Fruit fly (Drosophila melanogaster) whole organism, embryonic: ENCODE data around the gene CG34126.

Experiments used
- Abd-B ChIP-seq: fragments of 200-800 bp; sonication (Bioruptor generic); optimal IDR thresholded peaks from 2 replicates; lab custom pipeline; 2018; ENCODE audit warnings: missing biosample characterization, mild to moderate bottlenecking, missing genetic modification characterization, moderate library complexity
- Bgb ChIP-seq: fragments of 200-800 bp; sonication (Bioruptor generic); IDR thresholded peaks from 2 replicates; pipeline ENCODE4 v1.3.6; 2022; ENCODE audit warnings: missing biosample characterization, missing genetic modification characterization; ENCODE audit not compliant: partially characterized antibody
- CG10267 ChIP-seq: fragments of 200-800 bp; sonication (Bioruptor generic); optimal IDR thresholded peaks from 2 replicates; lab custom pipeline; 2018; ENCODE audit warnings: missing biosample characterization, mild to moderate bottlenecking, missing genetic modification characterization, moderate library complexity
- CG11398 ChIP-seq: fragments of 200-800 bp; sonication (Bioruptor generic); optimal IDR thresholded peaks from 2 replicates; lab custom pipeline; 2016; ENCODE audit warnings: missing biosample characterization, missing genetic modification characterization
- CG12219 ChIP-seq: fragments of 200-800 bp; sonication (Bioruptor generic); optimal IDR thresholded peaks from 3 replicates; lab custom pipeline; 2018; ENCODE audit warnings: missing biosample characterization, mild to moderate bottlenecking, missing genetic modification characterization
- CG13775 ChIP-seq: fragments of 200-800 bp; sonication (Bioruptor generic); optimal IDR thresholded peaks from 3 replicates; lab custom pipeline; 2017; ENCODE audit warnings: missing biosample characterization, mild to moderate bottlenecking, missing genetic modification characterization
- CG14965 ChIP-seq: fragments of 200-800 bp; sonication (Bioruptor generic); optimal IDR thresholded peaks from 2 replicates; lab custom pipeline; 2016; ENCODE audit warnings: missing biosample characterization, missing genetic modification characterization, borderline replicate concordance
- CG15269 ChIP-seq: fragments of 200-800 bp; sonication (Bioruptor generic); optimal IDR thresholded peaks from 2 replicates; lab custom pipeline; 2018; ENCODE audit warnings: missing biosample characterization, mild to moderate bottlenecking, missing genetic modification characterization, moderate library complexity
- CG15696 ChIP-seq: fragments of 200-800 bp; sonication (Bioruptor generic); optimal IDR thresholded peaks from 2 replicates; lab custom pipeline; 2019; ENCODE audit warnings: missing biosample characterization, mild to moderate bottlenecking, missing genetic modification characterization, moderate library complexity
- CG17612 ChIP-seq: fragments of 200-800 bp; sonication (Bioruptor generic); IDR thresholded peaks from 2 replicates; pipeline ENCODE4 v1.3.6; 2022; ENCODE audit warnings: missing biosample characterization, missing genetic modification characterization
- CG18476 ChIP-seq: fragments of 200-800 bp; sonication (Bioruptor generic); optimal IDR thresholded peaks from 2 replicates; lab custom pipeline; 2016; ENCODE audit warnings: missing biosample characterization, mild to moderate bottlenecking, missing genetic modification characterization
- CG34376 ChIP-seq: fragments of 200-800 bp; sonication (Bioruptor generic); optimal IDR thresholded peaks from 2 replicates; lab custom pipeline; 2018; ENCODE audit warnings: missing biosample characterization, mild to moderate bottlenecking, missing genetic modification characterization
- CG42726 ChIP-seq: fragments of 200-800 bp; sonication (Bioruptor generic); IDR thresholded peaks from 2 replicates; pipeline ENCODE4 v1.3.6; 2022; ENCODE audit warnings: missing biosample characterization, missing genetic modification characterization; ENCODE audit not compliant: partially characterized antibody
- CG4404 ChIP-seq: fragments of 200-800 bp; sonication (Bioruptor generic); IDR thresholded peaks from 2 replicates; pipeline ENCODE4 v1.3.6; 2022; ENCODE audit warnings: missing biosample characterization, missing genetic modification characterization
- CG5180 ChIP-seq: fragments of 200-800 bp; sonication (Bioruptor generic); optimal IDR thresholded peaks from 3 replicates; lab custom pipeline; 2017; ENCODE audit warnings: missing biosample characterization, missing genetic modification characterization, mild to moderate bottlenecking, moderate library complexity, missing genetic modification reagents
- CG6654 ChIP-seq: fragments of 200-800 bp; sonication (Bioruptor generic); optimal IDR thresholded peaks from 2 replicates; lab custom pipeline; 2017; ENCODE audit warnings: missing biosample characterization, mild to moderate bottlenecking, missing genetic modification characterization
- CG6813 ChIP-seq: fragments of 200-800 bp; sonication (Bioruptor generic); optimal IDR thresholded peaks from 2 replicates; lab custom pipeline; 2017; ENCODE audit warnings: missing biosample characterization, missing genetic modification characterization, mild to moderate bottlenecking, moderate library complexity, missing genetic modification reagents
- CG7271 ChIP-seq: fragments of 200-800 bp; sonication (Bioruptor generic); optimal IDR thresholded peaks from 2 replicates; lab custom pipeline; 2018; ENCODE audit warnings: missing biosample characterization, mild to moderate bottlenecking, missing genetic modification characterization, moderate library complexity
- CG7745 ChIP-seq: fragments of 200-800 bp; sonication (Bioruptor generic); optimal IDR thresholded peaks from 2 replicates; lab custom pipeline; 2018; ENCODE audit warnings: missing biosample characterization, mild to moderate bottlenecking, missing genetic modification characterization, moderate library complexity
- CG7963 ChIP-seq: fragments of 200-800 bp; sonication (Bioruptor generic); IDR thresholded peaks from 3 replicates; pipeline ENCODE4 v1.3.6; 2022; ENCODE audit warnings: missing biosample characterization, missing genetic modification characterization; ENCODE audit not compliant: partially characterized antibody
- CkIIα-i1 ChIP-seq: fragments of 200-800 bp; sonication (Bioruptor generic); IDR thresholded peaks from 2 replicates; pipeline ENCODE4 v1.3.6; 2022; ENCODE audit warnings: missing biosample characterization, missing genetic modification characterization
- Ets65A ChIP-seq: fragments of 200-800 bp; sonication (Bioruptor generic); peaks from one replicate; lab custom pipeline; 2016; ENCODE audit warnings: missing biosample characterization, missing genetic modification characterization
- GATAe ChIP-seq: fragments of 200-800 bp; sonication (Bioruptor generic); conservative IDR thresholded peaks from 2 replicates; pipeline ENCODE4 v1.3.6; 2022; ENCODE audit warnings: missing biosample characterization, missing genetic modification characterization
- NC2α ChIP-seq: fragments of 200-800 bp; sonication (Bioruptor generic); optimal IDR thresholded peaks from 2 replicates; lab custom pipeline; 2016; ENCODE audit warnings: missing biosample characterization, missing genetic modification characterization
- Ptx1 ChIP-seq: fragments of 200-800 bp; sonication (Bioruptor generic); IDR thresholded peaks from 2 replicates; pipeline ENCODE4 v1.3.6; 2022; ENCODE audit warnings: missing biosample characterization, missing genetic modification characterization
- Rfx ChIP-seq: fragments of 200-800 bp; sonication (Bioruptor generic); IDR thresholded peaks from 2 replicates; pipeline ENCODE4 v1.3.6; 2022; ENCODE audit warnings: missing biosample characterization, missing genetic modification characterization
- Sry-β ChIP-seq: fragments of 200-800 bp; sonication (Bioruptor generic); optimal IDR thresholded peaks from 2 replicates; lab custom pipeline; 2018; ENCODE audit warnings: missing biosample characterization, mild to moderate bottlenecking, missing genetic modification characterization, moderate library complexity
- Trl ChIP-seq, 3 experiments: fragments of >200 bp in 2 of 3; fragments of 200-800 bp in 1 of 3; sonication (Bioruptor generic) in 1 of 3; optimal IDR thresholded peaks; 2 replicates in 1 of 3; 3 replicates in 2 of 3; lab custom pipeline; 2016 to 2017; ENCODE audit warnings: missing biosample characterization in 1 of 3, missing genetic modification characterization in 1 of 3
- Usf ChIP-seq: fragments of 200-800 bp; sonication (Bioruptor generic); optimal IDR thresholded peaks from 2 replicates; lab custom pipeline; 2017; ENCODE audit warnings: missing genotype, missing biosample characterization, missing genetic modification characterization
- Xrp1 ChIP-seq: fragments of 200-800 bp; sonication (Bioruptor generic); IDR thresholded peaks from 2 replicates; pipeline ENCODE4 v1.3.6; 2022; ENCODE audit warnings: missing biosample characterization, missing genetic modification characterization
- ab ChIP-seq: fragments of 200-800 bp; sonication (Bioruptor generic); optimal IDR thresholded peaks from 2 replicates; lab custom pipeline; 2016; ENCODE audit warnings: missing biosample characterization, missing genetic modification characterization
- az2 ChIP-seq: fragments of 200-800 bp; sonication (Bioruptor generic); optimal IDR thresholded peaks from 3 replicates; lab custom pipeline; 2016; ENCODE audit warnings: missing biosample characterization, missing genetic modification characterization
- bigmax ChIP-seq: fragments of 200-800 bp; sonication (Bioruptor generic); optimal IDR thresholded peaks from 2 replicates; lab custom pipeline; 2018; ENCODE audit warnings: missing biosample characterization, mild to moderate bottlenecking, missing genetic modification characterization
- da ChIP-seq: fragments of 200-800 bp; sonication (Bioruptor generic); optimal IDR thresholded peaks from 2 replicates; lab custom pipeline; 2016; ENCODE audit warnings: missing biosample characterization, missing genetic modification characterization
- esg ChIP-seq: fragments of 200-800 bp; sonication (Bioruptor generic); conservative IDR thresholded peaks from 2 replicates; pipeline ENCODE4 v1.3.6; 2022; ENCODE audit warnings: missing biosample characterization, missing genetic modification characterization
- fu2 ChIP-seq: fragments of 200-800 bp; sonication (Bioruptor generic); optimal IDR thresholded peaks from 2 replicates; lab custom pipeline; 2016; ENCODE audit warnings: missing biosample characterization, missing genetic modification characterization
- ham ChIP-seq: fragments of 200-800 bp; sonication (Bioruptor generic); IDR thresholded peaks from 2 replicates; pipeline ENCODE4 v1.3.6; 2022; ENCODE audit warnings: missing biosample characterization, missing genetic modification characterization
- jing ChIP-seq: fragments of 200-800 bp; sonication (Bioruptor generic); optimal IDR thresholded peaks from 2 replicates; lab custom pipeline; 2018; ENCODE audit warnings: missing biosample characterization, mild to moderate bottlenecking, missing genetic modification characterization
- nmo ChIP-seq: fragments of 200-800 bp; sonication (Bioruptor generic); optimal IDR thresholded peaks from 2 replicates; lab custom pipeline; 2018; ENCODE audit warnings: missing biosample characterization, mild to moderate bottlenecking, missing genetic modification characterization, moderate library complexity
- nom ChIP-seq: fragments of 200-800 bp; sonication (Bioruptor generic); optimal IDR thresholded peaks from 2 replicates; lab custom pipeline; 2017; ENCODE audit warnings: missing biosample characterization, missing genetic modification characterization, mild to moderate bottlenecking, moderate library complexity, missing genetic modification reagents
- oc ChIP-seq: fragments of 200-800 bp; sonication (Bioruptor generic); optimal IDR thresholded peaks from 2 replicates; lab custom pipeline; 2018; ENCODE audit warnings: missing biosample characterization, mild to moderate bottlenecking, missing genetic modification characterization, moderate library complexity
- p53 ChIP-seq: fragments of 200-800 bp; sonication (Bioruptor generic); optimal IDR thresholded peaks from 2 replicates; lab custom pipeline; 2016; ENCODE audit warnings: missing biosample characterization, missing genetic modification characterization
- pan ChIP-seq, 4 experiments: fragments of >200 bp in 3 of 4; fragments of 200-800 bp in 1 of 4; sonication (Bioruptor generic) in 1 of 4; optimal IDR thresholded peaks in 3 of 4; IDR thresholded peaks in 1 of 4; 2 replicates each; pipeline versions ENCODE4 v1.3.6 to Lab custom; 2017 to 2022; ENCODE audit warnings: missing biosample characterization in 2 of 4, missing genetic modification characterization in 2 of 4, mixed read lengths in 1 of 4
- peb ChIP-seq: fragments of 200-800 bp; sonication (Bioruptor generic); IDR thresholded peaks from 2 replicates; pipeline ENCODE4 v1.3.6; 2022; ENCODE audit warnings: missing biosample characterization, missing genetic modification characterization
- tgo ChIP-seq: fragments of 200-800 bp; sonication (Bioruptor generic); IDR thresholded peaks from 3 replicates; pipeline ENCODE4 v1.3.6; 2022; ENCODE audit warnings: missing biosample characterization, missing genetic modification characterization
- tup ChIP-seq: fragments of 200-800 bp; sonication (Bioruptor generic); optimal IDR thresholded peaks from 2 replicates; lab custom pipeline; 2016; ENCODE audit warnings: missing biosample characterization, mild to moderate bottlenecking, missing genetic modification characterization, moderate library complexity
- yki ChIP-seq: fragments of >200 bp; optimal IDR thresholded peaks from 3 replicates; lab custom pipeline; 2018

The CG34126 gene

dm6 chr2L:4997401-4998259 lies 16.2 kb downstream of the CG34126 start (continued):
- peak; percentile 96 for TF ChIP-seq GATAe
- peak; percentile 99 for TF ChIP-seq peb (GFP tag; lab: Robert Waterston, UW)
- TF ChIP-seq Sry-β (GFP tag; lab: Kevin White, UChicago): peak; percentile 78
- TF ChIP-seq az2: peak; percentile 99
- TF ChIP-seq jing (GFP tag; lab: Kevin White, UChicago): peak; percentile 99
- peak; percentile 93 for TF ChIP-seq CG5180 (GFP tag; lab: Kevin White, UChicago)
- TF ChIP-seq nom: peak; percentile 98
- TF ChIP-seq CG4404 (GFP tag; lab: Robert Waterston, UW): peak; percentile 98
- peak; percentile 99 for TF ChIP-seq CG6813
- peak; percentile 100 for TF ChIP-seq CG18476 (GFP tag; lab: Kevin White, UChicago)
- TF ChIP-seq nmo (GFP tag; lab: Kevin White, UChicago): peak; percentile 99
- TF ChIP-seq CG12219 (GFP tag; lab: Kevin White, UChicago): peak; percentile 99
- no peak for TF ChIP-seq Abd-B
- TF ChIP-seq CG11398 (GFP tag; lab: Kevin White, UChicago): peak; percentile 99
- TF ChIP-seq fu2 (GFP tag; lab: Kevin White, UChicago): peak; percentile 99
- peak; percentile 98 for TF ChIP-seq Usf (GFP tag; lab: Kevin White, UChicago)
- TF ChIP-seq NC2α (GFP tag; lab: Kevin White, UChicago): peak; percentile 98
- TF ChIP-seq CG13775 (GFP tag; lab: Kevin White, UChicago): peak; percentile 99
- peak; percentile 97 for TF ChIP-seq CG6654 (GFP tag; lab: Kevin White, UChicago)
- TF ChIP-seq CG7745: peak; percentile 88
- TF ChIP-seq Ets65A (GFP tag; lab: Kevin White, UChicago): peak; percentile 100
- peak; percentile 99 for TF ChIP-seq Ptx1
- TF ChIP-seq CG10267 (tag; lab: Kevin White, UChicago): peak; percentile 96
- TF ChIP-seq da (GFP tag; lab: Kevin White, UChicago): peak; percentile 99
- TF ChIP-seq pan (optimal IDR thresholded peaks at IDR 0.05; lab: Kevin White, UChicago): no peak
- peak in 1 of 2 experiments; percentile 99 for TF ChIP-seq pan (GFP tag; optimal IDR thresholded peaks at IDR 0.05 in 1 of 2, IDR thresholded peaks at IDR 0.05 in 1 of 2)
- no peak; the same call in 1 of the 2 replicates for TF ChIP-seq ham (GFP tag; lab: Robert Waterston, UW)
- TF ChIP-seq CG17612 (GFP tag; lab: Robert Waterston, UW): peak; percentile 98
- peak; percentile 99 for TF ChIP-seq CG15269 (tag; lab: Kevin White, UChicago)
- peak; percentile 97 for TF ChIP-seq ab
- TF ChIP-seq CG7271 (tag; lab: Kevin White, UChicago): peak; percentile 89
- peak; percentile 97 for TF ChIP-seq CG34376 (GFP tag; lab: Kevin White, UChicago)
- peak; percentile 91 to 94 for TF ChIP-seq Trl (optimal IDR thresholded peaks at IDR 0.05; lab: Kevin White, UChicago)
- TF ChIP-seq Trl (GFP tag; optimal IDR thresholded peaks at IDR 0.05; lab: Kevin White, UChicago): peak; percentile 99
- TF ChIP-seq Rfx (GFP tag; lab: Robert Waterston, UW): peak; percentile 100
- TF ChIP-seq esg: peak; percentile 99
- peak; percentile 70 for TF ChIP-seq CG7963 (GFP tag; lab: Robert Waterston, UW)
- peak; percentile 92 for TF ChIP-seq CG14965 (GFP tag; lab: Kevin White, UChicago)
- TF ChIP-seq CG42726: peak; percentile 68; the same call in 1 of the 2 replicates
- TF ChIP-seq bigmax (GFP tag; lab: Kevin White, UChicago): peak; percentile 80
- TF ChIP-seq oc: peak; percentile 99
- peak; percentile 61 for TF ChIP-seq yki (lab: Kevin White, UChicago)
- peak; percentile 98 for TF ChIP-seq tup (GFP tag; lab: Kevin White, UChicago)
- TF ChIP-seq CG15696 (tag; lab: Kevin White, UChicago): peak; percentile 97
- TF ChIP-seq Xrp1 (GFP tag; lab: Robert Waterston, UW): peak; percentile 99
- peak; percentile 96 for TF ChIP-seq CkIIα-i1
- TF ChIP-seq Bgb (GFP tag; lab: Robert Waterston, UW): peak; percentile 59
- TF ChIP-seq p53 (GFP tag; lab: Kevin White, UChicago): peak; percentile 98
- TF ChIP-seq tgo (GFP tag; lab: Robert Waterston, UW): peak; percentile 99
